Fruit fly (Drosophila melanogaster) whole organism, pupa: ENCODE measurements around the gene CG42586.

Experiments used
- CG10348 ChIP-seq: fragments of 200-800 bp; sonication (Bioruptor generic); IDR thresholded peaks from 2 replicates; pipeline ENCODE4 v1.3.6; 2022; ENCODE audit warnings: missing biosample characterization, missing genetic modification characterization
- CG12605 ChIP-seq: fragments of 200-800 bp; sonication (Bioruptor generic); IDR thresholded peaks from 2 replicates; pipeline ENCODE4 v1.3.6; 2022; ENCODE audit warnings: missing biosample characterization, missing genetic modification characterization
- CG13204 ChIP-seq: fragments of 200-800 bp; sonication (Bioruptor generic); optimal IDR thresholded peaks from 2 replicates; lab custom pipeline; 2018; ENCODE audit warnings: missing biosample characterization, mild to moderate bottlenecking, missing genetic modification characterization, moderate library complexity
- CG14655 ChIP-seq: fragments of 200-800 bp; sonication (Bioruptor generic); optimal IDR thresholded peaks from 3 replicates; lab custom pipeline; 2017; ENCODE audit warnings: mild to moderate bottlenecking, missing biosample characterization, missing genetic modification reagents, missing genetic modification characterization
- CG32121 ChIP-seq: fragments of 200-800 bp; sonication (Bioruptor generic); IDR thresholded peaks from 2 replicates; pipeline ENCODE4 v1.3.6; 2022; ENCODE audit warnings: missing biosample characterization, missing genetic modification characterization
- CG34367 ChIP-seq: fragments of 200-800 bp; sonication (Bioruptor generic); optimal IDR thresholded peaks from 2 replicates; lab custom pipeline; 2018; ENCODE audit warnings: missing biosample characterization, mild to moderate bottlenecking, missing genetic modification characterization
- CG4496 ChIP-seq: fragments of 200-800 bp; sonication (Bioruptor generic); IDR thresholded peaks from 3 replicates; pipeline ENCODE4 v1.3.6; 2022; ENCODE audit warnings: missing biosample characterization, missing genetic modification characterization
- EcR ChIP-seq: fragments of 200-800 bp; sonication (Bioruptor generic); optimal IDR thresholded peaks from 3 replicates; lab custom pipeline; 2019; ENCODE audit warnings: missing biosample characterization, missing genetic modification characterization, mild to moderate bottlenecking, moderate library complexity, missing genetic modification reagents
- Ets98B ChIP-seq: fragments of 200-800 bp; sonication (Bioruptor generic); IDR thresholded peaks from 2 replicates; pipeline ENCODE4 v1.3.6; 2022; ENCODE audit warnings: missing biosample characterization, missing genetic modification characterization
- Pif1B ChIP-seq: fragments of 200-800 bp; sonication (Bioruptor generic); optimal IDR thresholded peaks from 3 replicates; lab custom pipeline; 2016; ENCODE audit warnings: missing biosample characterization, missing genetic modification characterization
- fd96Ca ChIP-seq: fragments of 200-800 bp; sonication (Bioruptor generic); IDR thresholded peaks from 3 replicates; pipeline ENCODE4 v1.3.6; 2022; ENCODE audit warnings: missing biosample characterization, missing genetic modification characterization
- rn ChIP-seq: fragments of 200-800 bp; sonication (Bioruptor generic); IDR thresholded peaks from 2 replicates; pipeline ENCODE4 v1.3.6; 2022; ENCODE audit warnings: missing biosample characterization, missing genetic modification characterization

dm6 chr2L:14784498-14784897 lies 42.9 kb upstream of the CG42586 start, which contains the start of gene CG18636:
- TF ChIP-seq CG14655 (GFP tag; lab: Kevin White, UChicago) = no peak
- no peak for TF ChIP-seq CG32121 (GFP tag; lab: Robert Waterston, UW)
- no peak for TF ChIP-seq rn (GFP tag; lab: Robert Waterston, UW)
- TF ChIP-seq CG4496 (GFP tag; lab: Robert Waterston, UW) = no peak
- TF ChIP-seq CG10348 = no peak
- TF ChIP-seq Pif1B (GFP tag; lab: Kevin White, UChicago) = no peak
- TF ChIP-seq CG12605 = no peak
- no peak for TF ChIP-seq fd96Ca (GFP tag; lab: Robert Waterston, UW)
- TF ChIP-seq CG34367 (tag; lab: Kevin White, UChicago) = no peak
- TF ChIP-seq Ets98B (GFP tag; lab: Robert Waterston, UW) = no peak
- TF ChIP-seq CG13204 (GFP tag; lab: Kevin White, UChicago) = no peak
- no peak for TF ChIP-seq EcR (GFP tag; lab: Kevin White, UChicago)
